Worm (Caenorhabditis elegans) whole organism, L4 larva: ENCODE results near the gene F14D2.5.

ENCODE experiments used
- D1046.2 ChIP-seq: fragments of 200-800 bp; sonication (Bioruptor generic); IDR thresholded peaks from 2 replicates; pipeline ENCODE4 v1.3.6; 2022; ENCODE audit warnings: missing genetic modification characterization, missing compliant biosample characterization
- T20F7.1 ChIP-seq: fragments of 200-800 bp; sonication (Bioruptor generic); optimal IDR thresholded peaks from 2 replicates; lab custom pipeline; 2018; ENCODE audit warnings: mild to moderate bottlenecking, missing genetic modification characterization, missing compliant biosample characterization
- daf-12 ChIP-seq: fragments of 150-350 bp; optimal IDR thresholded peaks from 2 replicates; lab custom pipeline; 2014; ENCODE audit warnings: missing biosample characterization, missing genetic modification reagents, missing genetic modification characterization
- nhr-6 ChIP-seq: fragments of 150-350 bp; optimal IDR thresholded peaks from 2 replicates; lab custom pipeline; 2014; ENCODE audit warnings: missing biosample characterization, missing genetic modification characterization
- php-3 ChIP-seq: fragments of 200-800 bp; sonication (Bioruptor generic); IDR thresholded peaks from 2 replicates; pipeline ENCODE4 v1.3.6; 2022; ENCODE audit warnings: missing genetic modification reagents, missing genetic modification characterization, missing compliant biosample characterization
- pqm-1 ChIP-seq: sonication (generic microtip); optimal IDR thresholded peaks from 2 replicates; lab custom pipeline; 2017; ENCODE audit warnings: missing biosample characterization, missing genetic modification characterization
- saeg-2 ChIP-seq: fragments of 200-800 bp; sonication (Bioruptor generic); IDR thresholded peaks from 2 replicates; pipeline ENCODE4 v1.3.6; 2022; ENCODE audit warnings: missing genetic modification reagents, missing genetic modification characterization, missing compliant biosample characterization
- unc-62 ChIP-seq, 3 experiments: fragments of 150-350 bp in 1 of 3; sonication (generic microtip); optimal IDR thresholded peaks in 2 of 3; peaks in 1 of 3; 1 replicate in 1 of 3; 2 replicates in 2 of 3; lab custom pipeline; 2014 to 2017; ENCODE audit warnings: missing biosample characterization in 3 of 3, missing genetic modification characterization in 3 of 3, missing genetic modification reagents in 3 of 3, missing genotype in 1 of 3
- ztf-11 ChIP-seq: fragments of 150-350 bp; optimal IDR thresholded peaks from 2 replicates; lab custom pipeline; 2014; ENCODE audit warnings: missing biosample characterization, missing genetic modification characterization

DNA sequence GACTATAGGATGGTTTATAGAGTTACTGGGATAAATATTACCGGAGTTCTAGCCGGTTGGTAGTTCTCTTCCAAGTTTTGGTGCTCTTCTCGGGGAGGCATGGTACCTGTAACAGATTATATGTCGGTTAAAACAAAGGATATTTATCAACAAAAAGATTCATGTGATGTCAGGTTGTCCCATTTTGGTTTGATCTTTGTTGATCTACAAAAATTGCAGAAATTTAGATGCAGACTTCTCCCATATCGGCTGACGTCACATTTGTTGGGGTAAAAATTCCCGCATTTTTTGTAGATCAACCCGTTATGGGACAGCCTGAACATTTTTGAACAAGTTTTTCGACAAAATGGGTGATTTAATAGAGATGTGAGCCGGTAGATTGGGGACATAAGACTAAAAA lies 27.7 kb downstream of the F14D2.5 start, which contains the start of gene Y49F6C.7:
- TF ChIP-seq ztf-11 (no peak), unc-62 (GFP tag; optimal IDR thresholded peaks at IDR 0.05 in 1 of 2; lab: Kevin White, UChicago) (no peak), unc-62 (tag; optimal IDR thresholded peaks at IDR 0.05; lab: Kevin White, UChicago) (no peak), nhr-6 (tag; lab: Kevin White, UChicago) (no peak), D1046.2 (GFP tag; lab: Robert Waterston, UW) (no peak), T20F7.1 (GFP tag; lab: Kevin White, UChicago) (no peak), daf-12 (tag; lab: Kevin White, UChicago) (no peak), saeg-2 (GFP tag; lab: Robert Waterston, UW) (no peak), php-3 (GFP tag; lab: Robert Waterston, UW) (no peak), pqm-1 (tag; lab: Kevin White, UChicago) (no peak)
